Fruit fly (Drosophila melanogaster) whole organism, wandering third instar larva: ENCODE data around the gene CG1544.
A peak's percentile ranks its signal among the peaks of the same experiment; 100 is the strongest.

Experiments
- Abd-B ChIP-seq: fragments of >200 bp; optimal IDR thresholded peaks from 2 replicates; lab custom pipeline; 2017; ENCODE audit warnings: missing biosample characterization, missing genetic modification characterization
- CG32264 ChIP-seq: fragments of 200-800 bp; sonication (Bioruptor generic); optimal IDR thresholded peaks from 2 replicates; lab custom pipeline; 2016; ENCODE audit warnings: missing biosample characterization, missing genetic modification characterization
- CG9705 ChIP-seq: fragments of 200-800 bp; sonication (Bioruptor generic); optimal IDR thresholded peaks from 2 replicates; lab custom pipeline; 2018; ENCODE audit warnings: missing biosample characterization, mild to moderate bottlenecking, missing genetic modification characterization
- CrebA ChIP-seq: fragments of 200-800 bp; sonication (Bioruptor generic); optimal IDR thresholded peaks from 2 replicates; lab custom pipeline; 2016; ENCODE audit warnings: missing biosample characterization, mild to moderate bottlenecking, missing genetic modification characterization, borderline replicate concordance
- Dfd ChIP-seq: fragments of >200 bp; optimal IDR thresholded peaks from 2 replicates; lab custom pipeline; 2017; ENCODE audit warnings: missing biosample characterization, missing genetic modification characterization
- Dif ChIP-seq: fragments of 200-275, 200-300 bp; sonication (Bioruptor generic); optimal IDR thresholded peaks from 2 replicates; lab custom pipeline; 2018; ENCODE audit warnings: missing biosample characterization, missing genetic modification characterization; ENCODE audit not compliant: partially characterized antibody
- GATAd ChIP-seq: sonication (Bioruptor generic); optimal IDR thresholded peaks from 2 replicates; lab custom pipeline; 2016; ENCODE audit warnings: missing biosample characterization, missing genetic modification characterization
- HLH106 ChIP-seq: fragments of 200-800 bp; optimal IDR thresholded peaks from 3 replicates; lab custom pipeline; 2019; ENCODE audit warnings: missing biosample characterization, mild to moderate bottlenecking, missing genetic modification characterization, moderate library complexity
- Hnf4 ChIP-seq: fragments of 200-800 bp; sonication (Bioruptor generic); optimal IDR thresholded peaks from 2 replicates; lab custom pipeline; 2016; ENCODE audit warnings: missing biosample characterization, mild to moderate bottlenecking, missing genetic modification characterization
- Hr78 ChIP-seq: fragments of >200 bp; optimal IDR thresholded peaks from 2 replicates; lab custom pipeline; 2017; ENCODE audit warnings: missing biosample characterization, missing genetic modification characterization
- Hr83 ChIP-seq: fragments of 200-300 bp; sonication (Bioruptor generic); optimal IDR thresholded peaks from 2 replicates; lab custom pipeline; 2016; ENCODE audit warnings: missing biosample characterization, mild to moderate bottlenecking, missing genetic modification characterization, moderate library complexity; ENCODE audit not compliant: poor library complexity, severe bottlenecking
- Jra ChIP-seq: sonication (Bioruptor generic); optimal IDR thresholded peaks from 2 replicates; lab custom pipeline; 2016; ENCODE audit warnings: missing biosample characterization, missing genetic modification characterization
- Mio ChIP-seq: sonication (Bioruptor generic); optimal IDR thresholded peaks from 2 replicates; lab custom pipeline; 2016; ENCODE audit warnings: missing biosample characterization, missing genetic modification characterization
- Myc ChIP-seq: fragments of >200 bp; optimal IDR thresholded peaks from 2 replicates; lab custom pipeline; 2017
- N ChIP-seq: fragments of >200 bp; optimal IDR thresholded peaks from 2 replicates; lab custom pipeline; 2018; ENCODE audit warnings: missing biosample characterization, missing external identifiers, missing genetic modification characterization
- OdsH ChIP-seq: fragments of 200-800 bp; sonication (Bioruptor generic); optimal IDR thresholded peaks from 2 replicates; lab custom pipeline; 2016; ENCODE audit warnings: missing biosample characterization, mild to moderate bottlenecking, missing genetic modification characterization
- Rel ChIP-seq, 2 experiments: fragments of 200-800 bp; sonication (Bioruptor generic) in 1 of 2; optimal IDR thresholded peaks; 2 replicates in 1 of 2; 3 replicates in 1 of 2; lab custom pipeline; 2016 to 2019; ENCODE audit warnings: mild to moderate bottlenecking in 2 of 2, missing biosample characterization in 2 of 2, missing genetic modification characterization in 2 of 2, moderate library complexity in 1 of 2
- Sp1 ChIP-seq: fragments of 200-800 bp; sonication (Bioruptor generic); optimal IDR thresholded peaks from 3 replicates; lab custom pipeline; 2019; ENCODE audit warnings: missing biosample characterization, mild to moderate bottlenecking, missing genetic modification characterization, moderate library complexity
- Vsx2 ChIP-seq: fragments of 200-300, 225-300 bp; sonication (Bioruptor generic); optimal IDR thresholded peaks from 2 replicates; lab custom pipeline; 2018; ENCODE audit warnings: missing biosample characterization, missing genetic modification characterization; ENCODE audit not compliant: partially characterized antibody
- br ChIP-seq: fragments of 200-800 bp; sonication (Bioruptor generic); optimal IDR thresholded peaks from 2 replicates; lab custom pipeline; 2016; ENCODE audit warnings: missing biosample characterization, missing genetic modification characterization
- brk ChIP-seq: fragments of 200-800 bp; sonication (Bioruptor generic); optimal IDR thresholded peaks from 2 replicates; lab custom pipeline; 2016; ENCODE audit warnings: missing biosample characterization, mild to moderate bottlenecking, missing genetic modification characterization
- dl ChIP-seq, 2 experiments: fragments of 175-275, 200-275 bp in 1 of 2; fragments of 200-275 bp in 1 of 2; sonication (Bioruptor generic); optimal IDR thresholded peaks; lab custom pipeline; 2018; ENCODE audit warnings: mild to moderate bottlenecking in 2 of 2, missing biosample characterization in 2 of 2, missing genetic modification characterization in 2 of 2, moderate library complexity in 2 of 2; ENCODE audit not compliant: partially characterized antibody in 2 of 2, insufficient read depth in 1 of 2
- dmrt93B ChIP-seq: fragments of 200-800 bp; sonication (Bioruptor generic); optimal IDR thresholded peaks from 2 replicates; lab custom pipeline; 2018; ENCODE audit warnings: missing biosample characterization, mild to moderate bottlenecking, missing genetic modification characterization
- dsf ChIP-seq: sonication (Bioruptor generic); optimal IDR thresholded peaks from 2 replicates; lab custom pipeline; 2016; ENCODE audit warnings: missing biosample characterization, missing genetic modification characterization, borderline replicate concordance
- ey ChIP-seq: fragments of 200-800 bp; sonication (Bioruptor generic); optimal IDR thresholded peaks from 2 replicates; lab custom pipeline; 2016; ENCODE audit warnings: missing biosample characterization, missing genetic modification characterization
- foxo ChIP-seq, 2 experiments: fragments of 200-800 bp; sonication (Bioruptor generic); optimal IDR thresholded peaks; 2 replicates in 1 of 2; 3 replicates in 1 of 2; lab custom pipeline; 2016 to 2017; ENCODE audit warnings: missing biosample characterization in 2 of 2, missing genetic modification characterization in 2 of 2
- fru ChIP-seq: fragments of 200-800 bp; sonication (Bioruptor generic); optimal IDR thresholded peaks from 3 replicates; lab custom pipeline; 2016; ENCODE audit warnings: missing biosample characterization, mild to moderate bottlenecking, missing genetic modification characterization
- h ChIP-seq: fragments of 200-800 bp; sonication (Bioruptor generic); optimal IDR thresholded peaks from 3 replicates; lab custom pipeline; 2016; ENCODE audit warnings: missing biosample characterization, mild to moderate bottlenecking, missing genetic modification characterization
- jim ChIP-seq: fragments of 175-275, 200-325 bp; sonication (Bioruptor generic); optimal IDR thresholded peaks from 2 replicates; lab custom pipeline; 2016; ENCODE audit warnings: missing biosample characterization, mild to moderate bottlenecking, missing genetic modification characterization
- lola ChIP-seq: fragments of >200 bp; optimal IDR thresholded peaks from 2 replicates; lab custom pipeline; 2017; ENCODE audit warnings: missing biosample characterization, missing genetic modification characterization
- pan ChIP-seq: fragments of >200 bp; optimal IDR thresholded peaks from 2 replicates; lab custom pipeline; 2017
- psq ChIP-seq: fragments of 200-800 bp; sonication (Bioruptor generic); optimal IDR thresholded peaks from 3 replicates; lab custom pipeline; 2017; ENCODE audit warnings: missing biosample characterization, mild to moderate bottlenecking, missing genetic modification characterization, moderate library complexity
- rgr ChIP-seq: fragments of 200-800 bp; sonication (Bioruptor generic); optimal IDR thresholded peaks from 3 replicates; lab custom pipeline; 2016; ENCODE audit warnings: missing biosample characterization, mild to moderate bottlenecking, missing genetic modification characterization
- sage ChIP-seq: fragments of 200-800 bp; sonication (Bioruptor generic); optimal IDR thresholded peaks from 2 replicates; lab custom pipeline; 2016; ENCODE audit warnings: missing biosample characterization, mild to moderate bottlenecking, missing genetic modification characterization
- sv ChIP-seq: fragments of 200-800 bp; sonication (Bioruptor generic); optimal IDR thresholded peaks from 3 replicates; lab custom pipeline; 2016; ENCODE audit warnings: missing biosample characterization, missing genetic modification characterization
- tai ChIP-seq: sonication (Bioruptor generic); optimal IDR thresholded peaks from 2 replicates; lab custom pipeline; 2016; ENCODE audit warnings: missing biosample characterization, missing genetic modification characterization
- usp ChIP-seq: fragments of >200 bp; optimal IDR thresholded peaks from 2 replicates; lab custom pipeline; 2017; ENCODE audit warnings: missing biosample characterization, missing genetic modification characterization
- woc ChIP-seq: sonication (Bioruptor generic); optimal IDR thresholded peaks from 2 replicates; lab custom pipeline; 2016; ENCODE audit warnings: missing biosample characterization, mild to moderate bottlenecking, missing genetic modification characterization

CG1544 gene

DNA sequence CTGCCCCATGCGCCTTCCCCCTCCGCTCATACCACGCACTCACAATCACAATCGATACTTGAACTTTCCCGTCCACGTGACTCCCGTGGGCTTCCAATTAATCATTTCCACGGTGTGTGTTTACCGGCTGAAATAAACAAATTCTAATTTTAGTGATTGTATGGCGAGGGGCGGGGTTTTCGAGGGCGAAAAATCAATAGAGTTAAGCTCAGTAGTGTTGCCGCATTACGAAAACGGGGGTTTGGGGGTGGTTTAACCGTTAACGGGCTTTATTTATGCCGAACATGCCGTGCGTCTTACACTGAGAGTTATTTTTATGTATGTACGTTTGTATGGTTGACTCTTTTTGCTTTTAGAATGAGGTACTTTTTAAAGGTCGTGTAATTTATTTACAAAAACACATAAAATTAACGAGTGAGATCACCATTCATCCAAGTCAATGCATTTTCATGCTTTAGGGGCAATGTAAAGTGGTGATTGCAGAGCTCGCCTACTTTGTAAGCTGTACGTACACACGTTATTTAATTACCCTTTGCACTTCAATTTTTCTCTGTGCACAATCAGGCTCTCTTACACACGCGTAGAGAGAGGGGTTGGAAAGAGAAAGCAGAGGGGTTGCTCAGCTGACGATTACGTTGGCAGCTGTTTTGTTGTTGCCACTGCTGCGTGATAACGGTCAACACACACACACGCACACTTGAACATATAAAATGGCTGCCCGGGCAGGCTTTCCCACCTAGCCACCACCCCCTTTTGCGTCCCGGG is 25.6 kb downstream of the CG1544 start:
- peak; percentile 61 for TF ChIP-seq OdsH (GFP tag; lab: Kevin White, UChicago)
- TF ChIP-seq Sp1 (GFP tag; lab: Kevin White, UChicago) = peak; percentile 60
- no peak for TF ChIP-seq dl (GFP tag; optimal IDR thresholded peaks at IDR 0.05; lab: Kevin White, UChicago; ENCODE audit: insufficient read depth in 1 of 2, partially characterized antibody in 2 of 2)
- peak; percentile 20 for TF ChIP-seq CG9705 (GFP tag; lab: Kevin White, UChicago)
- no peak for TF ChIP-seq Myc (lab: Kevin White, UChicago)
- no peak for TF ChIP-seq brk (GFP tag; lab: Kevin White, UChicago)
- peak; percentile 49 for TF ChIP-seq psq (GFP tag; lab: Kevin White, UChicago)
- peak; percentile 72 for TF ChIP-seq rgr (GFP tag; lab: Kevin White, UChicago)
- no peak for TF ChIP-seq jim (GFP tag; lab: Kevin White, UChicago)
- no peak for TF ChIP-seq N (GFP tag; lab: Kevin White, UChicago)
- TF ChIP-seq pan = no peak
- peak; percentile 56 for TF ChIP-seq sv (GFP tag; lab: Kevin White, UChicago)
- no peak for TF ChIP-seq Dif (GFP tag; lab: Kevin White, UChicago)
- no peak for TF ChIP-seq Abd-B (GFP tag; lab: Kevin White, UChicago)
- peak; percentile 70 for TF ChIP-seq br
- no peak for TF ChIP-seq Dfd (GFP tag; lab: Kevin White, UChicago)
- no peak for TF ChIP-seq Hr78 (GFP tag; lab: Kevin White, UChicago)
- TF ChIP-seq CG32264 (GFP tag; lab: Kevin White, UChicago) = peak; percentile 8
- TF ChIP-seq Mio = no peak
- no peak for TF ChIP-seq tai
- TF ChIP-seq dsf (GFP tag; lab: Kevin White, UChicago) = no peak
- TF ChIP-seq HLH106 = peak; percentile 58
- peak in 1 of 2 experiments; percentile 77 for TF ChIP-seq foxo (GFP tag; optimal IDR thresholded peaks at IDR 0.05; lab: Kevin White, UChicago)
- TF ChIP-seq h (GFP tag; lab: Kevin White, UChicago) = peak; percentile 83
- no peak for TF ChIP-seq Vsx2 (GFP tag; lab: Kevin White, UChicago)
- TF ChIP-seq Hnf4 (GFP tag; lab: Kevin White, UChicago) = peak; percentile 46
- TF ChIP-seq woc (GFP tag; lab: Kevin White, UChicago) = peak; percentile 50
- no peak for TF ChIP-seq sage (GFP tag; lab: Kevin White, UChicago)
- no peak for TF ChIP-seq Hr83 (GFP tag; lab: Kevin White, UChicago)
- TF ChIP-seq fru = peak; percentile 80
- TF ChIP-seq lola (GFP tag; lab: Kevin White, UChicago) = no peak
- TF ChIP-seq GATAd (GFP tag; lab: Kevin White, UChicago) = no peak
- TF ChIP-seq CrebA (GFP tag; lab: Kevin White, UChicago) = no peak
- TF ChIP-seq dmrt93B = peak; percentile 47
- no peak for TF ChIP-seq Jra (GFP tag; lab: Kevin White, UChicago)
- TF ChIP-seq ey (GFP tag; lab: Kevin White, UChicago) = peak; percentile 72
- TF ChIP-seq usp (GFP tag; lab: Kevin White, UChicago) = no peak
- no peak for TF ChIP-seq Rel (GFP tag; optimal IDR thresholded peaks at IDR 0.05; lab: Kevin White, UChicago)
- TF ChIP-seq Rel (tag; optimal IDR thresholded peaks at IDR 0.05; lab: Kevin White, UChicago) = no peak

DNA sequence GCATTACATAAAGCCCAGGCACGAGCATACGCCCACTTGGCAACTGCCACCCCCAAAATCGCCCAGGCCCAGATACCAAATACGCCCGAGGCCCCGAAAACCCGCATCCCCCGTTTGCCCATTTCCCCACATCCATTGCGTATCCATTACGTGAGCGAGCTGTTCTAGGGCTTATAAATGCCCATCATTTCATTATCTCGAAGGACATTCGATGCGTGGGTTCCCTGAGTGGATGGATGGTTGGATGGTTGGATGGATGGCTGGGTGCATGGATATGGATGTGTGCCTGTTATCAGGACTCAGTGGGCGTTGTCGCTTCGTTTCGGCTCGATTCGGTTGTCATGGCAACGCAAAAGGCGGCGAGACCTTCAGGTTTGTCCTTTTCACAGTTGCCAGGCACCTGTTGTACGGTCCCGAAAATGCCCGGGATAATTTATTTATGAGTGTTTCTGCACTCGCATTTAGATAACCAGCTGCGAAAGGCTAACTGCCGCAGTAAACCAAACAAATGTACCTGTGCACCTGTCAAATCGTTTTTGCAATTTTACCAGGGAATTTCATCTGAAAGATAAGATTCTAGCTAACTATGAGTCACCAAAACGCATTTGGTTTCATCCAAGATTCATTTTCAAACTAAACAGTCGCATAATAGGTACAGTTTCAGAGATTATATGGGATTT is 26.3 kb downstream of the CG1544 start:
- TF ChIP-seq lola (GFP tag; lab: Kevin White, UChicago) (no peak), dsf (GFP tag; lab: Kevin White, UChicago) (no peak), CrebA (GFP tag; lab: Kevin White, UChicago) (no peak), N (GFP tag; lab: Kevin White, UChicago) (no peak), Hr83 (GFP tag; lab: Kevin White, UChicago) (no peak), dmrt93B (no peak), rgr (GFP tag; lab: Kevin White, UChicago) (no peak), sage (GFP tag; lab: Kevin White, UChicago) (no peak), Sp1 (GFP tag; lab: Kevin White, UChicago) (no peak), ey (GFP tag; lab: Kevin White, UChicago) (no peak), Abd-B (GFP tag; lab: Kevin White, UChicago) (no peak), woc (GFP tag; lab: Kevin White, UChicago) (no peak), brk (GFP tag; lab: Kevin White, UChicago) (no peak), tai (no peak), CG32264 (GFP tag; lab: Kevin White, UChicago) (no peak), Myc (lab: Kevin White, UChicago) (no peak), Hnf4 (GFP tag; lab: Kevin White, UChicago) (no peak), fru (no peak)
